Worm (Caenorhabditis elegans) whole organism, young adult: ENCODE measurements around the gene F16B4.4.

Experiments
- F22D6.2 ChIP-seq: sonication (generic microtip); optimal IDR thresholded peaks from 2 replicates; lab custom pipeline; 2016; ENCODE audit warnings: mild to moderate bottlenecking, missing genetic modification characterization, missing compliant biosample characterization
- F49E8.2 ChIP-seq: sonication (generic microtip); optimal IDR thresholded peaks from 3 replicates; lab custom pipeline; 2017; ENCODE audit warnings: missing genetic modification characterization, mild to moderate bottlenecking, missing compliant biosample characterization, antibody characterized with exemption, moderate library complexity; ENCODE audit not compliant: insufficient read depth
- Y53F4B.3 ChIP-seq: fragments of 200-800 bp; sonication (Bioruptor generic); IDR thresholded peaks from 2 replicates; pipeline ENCODE4 v1.3.6; 2022; ENCODE audit warnings: missing genetic modification reagents, missing genetic modification characterization, missing compliant biosample characterization
- gei-17 ChIP-seq: fragments of 200-800 bp; sonication (Bioruptor generic); optimal IDR thresholded peaks from 2 replicates; lab custom pipeline; 2018; ENCODE audit warnings: mild to moderate bottlenecking, missing genetic modification characterization, missing compliant biosample characterization
- mxl-1 ChIP-seq: sonication (generic microtip); optimal IDR thresholded peaks from 2 replicates; lab custom pipeline; 2016; ENCODE audit warnings: missing genetic modification characterization, missing compliant biosample characterization
- nhr-179 ChIP-seq: sonication (generic microtip); optimal IDR thresholded peaks from 2 replicates; lab custom pipeline; 2016; ENCODE audit warnings: mild to moderate bottlenecking, missing genetic modification characterization, missing compliant biosample characterization
- tbx-9 ChIP-seq: sonication (generic microtip); optimal IDR thresholded peaks from 2 replicates; lab custom pipeline; 2016; ENCODE audit warnings: borderline replicate concordance, missing genetic modification characterization, inconsistent platforms, missing compliant biosample characterization

DNA sequence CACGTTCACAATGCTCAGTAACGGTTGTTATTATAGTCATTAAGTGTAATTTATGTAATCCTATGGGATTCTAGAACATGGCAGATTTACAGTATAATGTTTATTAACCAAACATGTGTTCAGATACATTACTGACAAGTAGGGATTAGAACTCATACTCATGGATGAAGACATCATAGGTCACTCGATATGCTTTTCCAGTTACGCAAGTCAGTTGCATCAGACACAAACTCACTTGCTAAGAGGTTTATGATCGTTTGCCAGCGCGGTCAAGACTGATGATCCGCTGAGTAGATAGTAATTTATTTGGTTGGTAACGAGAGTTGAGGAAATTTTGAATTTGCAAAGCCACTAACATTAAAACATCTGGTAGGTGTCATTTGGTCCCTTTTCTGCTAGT is 19.2 kb upstream of the F16B4.4 start:
- TF ChIP-seq tbx-9 (tag; lab: Kevin White, UChicago) (no peak), Y53F4B.3 (GFP tag; lab: Robert Waterston, UW) (no peak), mxl-1 (tag; lab: Kevin White, UChicago) (no peak), F49E8.2 (tag; lab: Kevin White, UChicago) (no peak), F22D6.2 (tag; lab: Kevin White, UChicago) (no peak), nhr-179 (no peak), gei-17 (GFP tag; lab: Kevin White, UChicago) (no peak)
